Fruit fly (Drosophila melanogaster) Kc167 (cell line): ENCODE results near the gene CG18473.

ENCODE experiments used
- Myc ChIP-seq: fragments of >200 bp; optimal IDR thresholded peaks from 2 replicates; lab custom pipeline; 2017; ENCODE audit warnings: missing external identifiers
- psq ChIP-seq: fragments of >200 bp; optimal IDR thresholded peaks from 2 replicates; lab custom pipeline; 2017; ENCODE audit warnings: missing external identifiers

- no peak for TF ChIP-seq Myc
- no peak for TF ChIP-seq psq
Observed at dm6 chr3R:9340425-9341188, 22.5 kb upstream of the CG18473 start.
